Worm (Caenorhabditis elegans): ENCODE measurements around the gene Y50D4B.6.

ce11 chrV:1102569-1102968, 18.5 kb downstream of the Y50D4B.6 start:
- TF ChIP-seq lin-13 (GFP tag; optimal IDR thresholded peaks at IDR 0.05) (no peak), nhr-129 (tag; optimal IDR thresholded peaks at IDR 0.05) (no peak), unc-62 (GFP tag; optimal IDR thresholded peaks at IDR 0.05) (no peak), nhr-12 (tag; optimal IDR thresholded peaks at IDR 0.05) (no peak), skn-1 (tag; optimal IDR thresholded peaks at IDR 0.05) (no peak)

Measured in whole organism, L2 larva.